Worm (Caenorhabditis elegans): ENCODE results near the gene jun-1.
A peak's percentile ranks its signal among the peaks of the same experiment; 100 is the strongest.

The jun-1 gene

DNA sequence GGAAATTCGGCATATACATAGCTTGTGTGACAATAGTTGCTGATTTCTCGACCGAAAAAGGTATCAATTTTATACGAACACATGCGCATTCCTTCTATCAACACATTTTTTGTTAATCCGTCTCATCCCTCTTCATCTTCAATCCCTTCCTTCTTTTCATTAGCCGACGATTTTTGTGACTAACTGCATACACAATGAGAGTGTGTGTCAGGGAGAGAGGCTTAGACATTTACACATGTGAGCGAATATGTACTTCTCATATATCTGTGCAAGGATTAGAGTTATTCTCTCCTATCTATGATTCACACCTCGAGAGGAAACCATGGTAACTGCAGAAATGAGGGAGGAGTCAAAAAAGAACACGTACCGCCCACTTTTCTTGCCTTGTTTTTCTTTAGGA is 17.4 kb downstream of the jun-1 start:
- TF ChIP-seq ceh-16 (tag; optimal IDR thresholded peaks at IDR 0.05) (no peak), nhr-11 (tag; optimal IDR thresholded peaks at IDR 0.05) (peak; percentile 23), zag-1 (tag; optimal IDR thresholded peaks at IDR 0.05) (no peak), ceh-28 (tag; optimal IDR thresholded peaks at IDR 0.05) (no peak), nfya-1 (tag; optimal IDR thresholded peaks at IDR 0.05; ENCODE audit: insufficient read depth) (no peak), nhr-76 (tag; optimal IDR thresholded peaks at IDR 0.05) (no peak), aly-2 (tag; optimal IDR thresholded peaks at IDR 0.05) (no peak), nhr-23 (tag; optimal IDR thresholded peaks at IDR 0.05) (no peak), nhr-25 (tag; optimal IDR thresholded peaks at IDR 0.05) (peak; percentile 49)

- TF ChIP-seq ZK546.5 (tag; optimal IDR thresholded peaks at IDR 0.05), result no peak
- no peak for TF ChIP-seq mdl-1 (tag; optimal IDR thresholded peaks at IDR 0.05)
- no peak for TF ChIP-seq snpc-4 (tag; optimal IDR thresholded peaks at IDR 0.05)
- no peak for TF ChIP-seq fos-1 (tag; optimal IDR thresholded peaks at IDR 0.05)
- TF ChIP-seq elt-2 (tag; optimal IDR thresholded peaks at IDR 0.05), result no peak
- no peak for TF ChIP-seq nhr-67 (tag; optimal IDR thresholded peaks at IDR 0.05)
- no peak for TF ChIP-seq lin-39 (tag; optimal IDR thresholded peaks at IDR 0.05)
- TF ChIP-seq lin-15B (tag; optimal IDR thresholded peaks at IDR 0.05), result no peak
Observed at ce11 chrII:9131363-9131762, 18.4 kb downstream of the jun-1 start, which contains the start of gene C16D2.1. TSS of gene C16D2.1 (plus strand) at chrII:9131663.

ce11 chrII:9132338-9132737 is 19.4 kb downstream of the jun-1 start:
- TF ChIP-seq tbx-2 (tag; optimal IDR thresholded peaks at IDR 0.05) (no peak), lin-15B (tag; optimal IDR thresholded peaks at IDR 0.05) (no peak), fkh-10 (GFP tag; optimal IDR thresholded peaks at IDR 0.05) (no peak), skn-1 (tag; optimal IDR thresholded peaks at IDR 0.05) (no peak), lsy-12 (tag; optimal IDR thresholded peaks at IDR 0.05) (peak; percentile 62), ama-1 (optimal IDR thresholded peaks at IDR 0.05) (no peak), pha-4 (tag; optimal IDR thresholded peaks at IDR 0.05) (no peak), lin-39 (tag; optimal IDR thresholded peaks at IDR 0.05) (no peak), nhr-76 (tag; optimal IDR thresholded peaks at IDR 0.05) (no peak), unc-62 (GFP tag; optimal IDR thresholded peaks at IDR 0.05) (no peak), eor-1 (tag; optimal IDR thresholded peaks at IDR 0.05) (no peak), nhr-77 (tag; optimal IDR thresholded peaks at IDR 0.05) (no peak), nhr-43 (tag; optimal IDR thresholded peaks at IDR 0.05; ENCODE audit: poor library complexity, severe bottlenecking) (peak; percentile 12), R02D3.7 (tag; optimal IDR thresholded peaks at IDR 0.05) (no peak), ZK546.5 (tag; optimal IDR thresholded peaks at IDR 0.05) (no peak), nhr-237 (tag; optimal IDR thresholded peaks at IDR 0.05) (no peak), unc-39 (tag; optimal IDR thresholded peaks at IDR 0.05) (no peak), zag-1 (tag; optimal IDR thresholded peaks at IDR 0.05) (no peak), daf-12 (tag; optimal IDR thresholded peaks at IDR 0.05) (no peak), hmg-11 (tag; optimal IDR thresholded peaks at IDR 0.05) (no peak), elt-2 (tag; optimal IDR thresholded peaks at IDR 0.05) (no peak), nhr-67 (tag; optimal IDR thresholded peaks at IDR 0.05) (no peak), ceh-28 (tag; optimal IDR thresholded peaks at IDR 0.05) (peak; percentile 14)

DNA sequence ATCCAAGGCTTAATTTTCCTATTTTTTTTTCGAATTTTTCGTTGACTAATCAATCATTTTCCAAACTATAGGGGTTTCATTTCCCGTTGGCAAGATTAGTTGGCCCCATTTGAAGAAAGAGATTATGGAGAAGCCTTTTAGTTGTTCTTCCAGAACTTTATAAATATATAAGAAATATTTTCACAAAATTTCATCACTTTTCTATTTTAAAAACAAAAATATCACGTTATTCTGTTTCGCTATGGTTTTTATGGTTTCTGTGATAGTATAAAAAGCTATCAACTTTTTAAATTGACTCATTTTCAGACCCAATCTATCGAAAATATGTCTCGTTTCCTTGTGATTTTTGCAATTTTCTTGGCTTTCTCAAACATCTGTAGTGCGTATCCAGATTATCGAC is 22.9 kb downstream of the jun-1 start, which contains the start of gene nlp-78:
TSS of gene nlp-78 (plus strand) at position 301 of the 400 bp plus-strand sequence.
- no peak for TF ChIP-seq ceh-82 (tag; optimal IDR thresholded peaks at IDR 0.05)
- no peak for TF ChIP-seq mdl-1 (tag; optimal IDR thresholded peaks at IDR 0.05)
- TF ChIP-seq tbx-2 (tag; optimal IDR thresholded peaks at IDR 0.05), result no peak
- no peak for TF ChIP-seq unc-62 (GFP tag; optimal IDR thresholded peaks at IDR 0.05)
- no peak for TF ChIP-seq nhr-25 (tag; optimal IDR thresholded peaks at IDR 0.05)

ce11 chrII:9137803-9138202 is 24.8 kb downstream of the jun-1 start, which contains the start of gene C16D2.3:
TSS of gene C16D2.3 (plus strand) at chrII:9138103.
- TF ChIP-seq daf-12 (tag; optimal IDR thresholded peaks at IDR 0.05) (no peak), lin-39 (tag; optimal IDR thresholded peaks at IDR 0.05) (no peak), mml-1 (tag; optimal IDR thresholded peaks at IDR 0.05) (no peak), snpc-4 (tag; optimal IDR thresholded peaks at IDR 0.05) (no peak), ceh-9 (tag; optimal IDR thresholded peaks at IDR 0.05) (no peak), nhr-12 (tag; optimal IDR thresholded peaks at IDR 0.05) (no peak), skn-1 (tag; optimal IDR thresholded peaks at IDR 0.05) (no peak), fos-1 (tag; optimal IDR thresholded peaks at IDR 0.05) (no peak), hmg-11 (tag; optimal IDR thresholded peaks at IDR 0.05) (no peak), nhr-11 (tag; optimal IDR thresholded peaks at IDR 0.05) (no peak), R02D3.7 (tag; optimal IDR thresholded peaks at IDR 0.05) (no peak), ceh-28 (tag; optimal IDR thresholded peaks at IDR 0.05) (no peak), fkh-2 (tag; optimal IDR thresholded peaks at IDR 0.05) (no peak), ceh-82 (tag; optimal IDR thresholded peaks at IDR 0.05) (no peak), sea-2 (GFP tag; optimal IDR thresholded peaks at IDR 0.05) (no peak), elt-1 (tag; optimal IDR thresholded peaks at IDR 0.05) (no peak), nhr-237 (tag; optimal IDR thresholded peaks at IDR 0.05) (no peak), ZK546.5 (tag; optimal IDR thresholded peaks at IDR 0.05) (no peak)
